Fruit fly (Drosophila melanogaster) whole organism, embryonic: ENCODE results near the gene CG14329.

ENCODE experiments used
- Antp ChIP-seq: fragments of 200-800 bp; sonication (Bioruptor generic); optimal IDR thresholded peaks from 3 replicates; lab custom pipeline; 2016; ENCODE audit warnings: missing biosample characterization, missing genetic modification characterization
- BEAF-32 ChIP-seq: fragments of 200-800 bp; sonication (Bioruptor generic); optimal IDR thresholded peaks from 3 replicates; lab custom pipeline; 2017; ENCODE audit warnings: missing biosample characterization, missing genetic modification characterization, mild to moderate bottlenecking, moderate library complexity, missing genetic modification reagents
- CG1024 ChIP-seq: fragments of 200-800 bp; sonication (Bioruptor generic); IDR thresholded peaks from 2 replicates; pipeline ENCODE4 v1.3.6; 2022; ENCODE audit warnings: missing biosample characterization, missing genetic modification characterization
- CG12104 ChIP-seq: fragments of 200-800 bp; sonication (Bioruptor generic); optimal IDR thresholded peaks from 3 replicates; lab custom pipeline; 2016; ENCODE audit warnings: missing biosample characterization, missing genetic modification characterization
- CG12659 ChIP-seq: fragments of 200-800 bp; sonication (Bioruptor generic); optimal IDR thresholded peaks from 3 replicates; lab custom pipeline; 2017; ENCODE audit warnings: mild to moderate bottlenecking, missing biosample characterization, missing genetic modification reagents, missing genetic modification characterization
- CG14014 ChIP-seq: fragments of 200-800 bp; sonication (Bioruptor generic); IDR thresholded peaks from 2 replicates; pipeline ENCODE4 v1.3.6; 2022; ENCODE audit warnings: missing biosample characterization, missing genetic modification characterization
- CG1603 ChIP-seq: fragments of 200-800 bp; sonication (Bioruptor generic); optimal IDR thresholded peaks from 2 replicates; lab custom pipeline; 2019; ENCODE audit warnings: missing biosample characterization, mild to moderate bottlenecking, missing genetic modification characterization, moderate library complexity
- CG17568 ChIP-seq: fragments of 200-800 bp; sonication (Bioruptor generic); optimal IDR thresholded peaks from 2 replicates; lab custom pipeline; 2018; ENCODE audit warnings: missing biosample characterization, mild to moderate bottlenecking, missing genetic modification characterization, moderate library complexity
- CG17912 ChIP-seq: fragments of 200-800 bp; sonication (Bioruptor generic); optimal IDR thresholded peaks from 2 replicates; lab custom pipeline; 2018; ENCODE audit warnings: missing biosample characterization, mild to moderate bottlenecking, missing genetic modification characterization
- CG2116 ChIP-seq: fragments of 200-800 bp; sonication (Bioruptor generic); optimal IDR thresholded peaks from 3 replicates; lab custom pipeline; 2018; ENCODE audit warnings: missing biosample characterization, mild to moderate bottlenecking, missing genetic modification characterization
- CG2202 ChIP-seq: fragments of 200-800 bp; sonication (Bioruptor generic); optimal IDR thresholded peaks from 2 replicates; lab custom pipeline; 2018; ENCODE audit warnings: missing biosample characterization, mild to moderate bottlenecking, missing genetic modification characterization
- CG31388 ChIP-seq: fragments of 200-800 bp; sonication (Bioruptor generic); optimal IDR thresholded peaks from 2 replicates; lab custom pipeline; 2016; ENCODE audit warnings: missing biosample characterization, missing genetic modification characterization
- CG3281 ChIP-seq: fragments of 200-800 bp; sonication (Bioruptor generic); optimal IDR thresholded peaks from 3 replicates; lab custom pipeline; 2017; ENCODE audit warnings: missing biosample characterization, mild to moderate bottlenecking, missing genetic modification characterization
- CG43689 ChIP-seq: fragments of 200-800 bp; sonication (Bioruptor generic); IDR thresholded peaks from 2 replicates; pipeline ENCODE4 v1.3.6; 2022; ENCODE audit warnings: missing biosample characterization, missing genetic modification characterization
- CG5245 ChIP-seq: fragments of 200-800 bp; sonication (Bioruptor generic); optimal IDR thresholded peaks from 3 replicates; lab custom pipeline; 2016; ENCODE audit warnings: missing biosample characterization, missing genetic modification characterization
- CG6791 ChIP-seq: fragments of 200-800 bp; sonication (Bioruptor generic); IDR thresholded peaks from 3 replicates; pipeline ENCODE4 v1.3.6; 2022; ENCODE audit warnings: missing biosample characterization, missing genetic modification characterization; ENCODE audit not compliant: partially characterized antibody
- CG6854 ChIP-seq: fragments of 200-800 bp; sonication (Bioruptor generic); optimal IDR thresholded peaks from 3 replicates; lab custom pipeline; 2017; ENCODE audit warnings: missing biosample characterization, mild to moderate bottlenecking, missing genetic modification characterization
- CG7271 ChIP-seq: fragments of 200-800 bp; sonication (Bioruptor generic); optimal IDR thresholded peaks from 2 replicates; lab custom pipeline; 2018; ENCODE audit warnings: missing biosample characterization, mild to moderate bottlenecking, missing genetic modification characterization, moderate library complexity
- CG7928 ChIP-seq: fragments of 200-800 bp; sonication (Bioruptor generic); optimal IDR thresholded peaks from 2 replicates; lab custom pipeline; 2017; ENCODE audit warnings: missing biosample characterization, mild to moderate bottlenecking, missing genetic modification characterization
- Dref ChIP-seq: fragments of 200-800 bp; sonication (Bioruptor generic); IDR thresholded peaks from 2 replicates; pipeline ENCODE4 v1.3.6; 2022; ENCODE audit warnings: missing biosample characterization, missing genetic modification characterization
- H15 ChIP-seq: fragments of 200-800 bp; sonication (Bioruptor generic); IDR thresholded peaks from 3 replicates; pipeline ENCODE4 v1.3.6; 2022; ENCODE audit warnings: missing biosample characterization, missing genetic modification characterization
- Hmx ChIP-seq: fragments of 200-800 bp; sonication (Bioruptor generic); optimal IDR thresholded peaks from 2 replicates; lab custom pipeline; 2016; ENCODE audit warnings: missing biosample characterization, missing genetic modification characterization
- Hr78 ChIP-seq, 2 experiments: fragments of 200-800 bp in 1 of 2; fragments of >200 bp in 1 of 2; sonication (Bioruptor generic) in 1 of 2; optimal IDR thresholded peaks; 2 replicates each; lab custom pipeline; 2017 to 2019; ENCODE audit warnings: missing biosample characterization in 2 of 2, missing genetic modification characterization in 2 of 2, mild to moderate bottlenecking in 1 of 2, moderate library complexity in 1 of 2
- Jarid2 ChIP-seq: fragments of 200-800 bp; sonication (Bioruptor generic); optimal IDR thresholded peaks from 3 replicates; lab custom pipeline; 2017; ENCODE audit warnings: mild to moderate bottlenecking, missing biosample characterization, missing genetic modification reagents, missing genetic modification characterization
- Neu2 ChIP-seq: fragments of 200-800 bp; sonication (Bioruptor generic); optimal IDR thresholded peaks from 3 replicates; lab custom pipeline; 2016; ENCODE audit warnings: missing biosample characterization, missing genetic modification characterization, borderline replicate concordance
- NfI ChIP-seq: fragments of 200-800 bp; sonication (Bioruptor generic); optimal IDR thresholded peaks from 3 replicates; lab custom pipeline; 2018; ENCODE audit warnings: missing biosample characterization, mild to moderate bottlenecking, missing genetic modification characterization, moderate library complexity
- Ravus ChIP-seq: fragments of 200-800 bp; sonication (Bioruptor generic); IDR thresholded peaks from 2 replicates; pipeline ENCODE4 v1.3.6; 2022; ENCODE audit warnings: missing biosample characterization, missing genetic modification characterization
- Rfx ChIP-seq: fragments of 200-800 bp; sonication (Bioruptor generic); IDR thresholded peaks from 2 replicates; pipeline ENCODE4 v1.3.6; 2022; ENCODE audit warnings: missing biosample characterization, missing genetic modification characterization
- Six4 ChIP-seq: fragments of 200-800 bp; sonication (Bioruptor generic); optimal IDR thresholded peaks from 2 replicates; lab custom pipeline; 2016; ENCODE audit warnings: missing biosample characterization, missing genetic modification characterization
- Spps ChIP-seq: fragments of 200-800 bp; sonication (Bioruptor generic); optimal IDR thresholded peaks from 2 replicates; lab custom pipeline; 2018; ENCODE audit warnings: missing biosample characterization, mild to moderate bottlenecking, missing genetic modification characterization
- Vsx1 ChIP-seq: fragments of 200-800 bp; sonication (Bioruptor generic); optimal IDR thresholded peaks from 2 replicates; lab custom pipeline; 2017; ENCODE audit warnings: missing biosample characterization, mild to moderate bottlenecking, missing genetic modification characterization, missing genetic modification reagents
- ac ChIP-seq: fragments of 200-800 bp; sonication (Bioruptor generic); optimal IDR thresholded peaks from 3 replicates; lab custom pipeline; 2017; ENCODE audit warnings: missing biosample characterization, mild to moderate bottlenecking, missing genetic modification characterization
- ase ChIP-seq: fragments of 200-800 bp; sonication (Bioruptor generic); IDR thresholded peaks from 3 replicates; pipeline ENCODE4 v1.3.6; 2022; ENCODE audit warnings: missing biosample characterization, missing genetic modification characterization
- chm ChIP-seq: fragments of 200-800 bp; sonication (Bioruptor generic); IDR thresholded peaks from 2 replicates; pipeline ENCODE4 v1.3.6; 2022; ENCODE audit warnings: missing biosample characterization, missing genetic modification characterization
- emc ChIP-seq: fragments of 200-800 bp; sonication (Bioruptor generic); optimal IDR thresholded peaks from 2 replicates; lab custom pipeline; 2016; ENCODE audit warnings: missing biosample characterization, missing genetic modification characterization
- fd3F ChIP-seq: fragments of 200-800 bp; sonication (Bioruptor generic); optimal IDR thresholded peaks from 2 replicates; lab custom pipeline; 2018; ENCODE audit warnings: missing biosample characterization, mild to moderate bottlenecking, missing genetic modification characterization, moderate library complexity
- gce ChIP-seq: fragments of 200-800 bp; sonication (Bioruptor generic); IDR thresholded peaks from 3 replicates; pipeline ENCODE4 v1.3.6; 2022; ENCODE audit warnings: missing biosample characterization, missing genetic modification characterization
- grau ChIP-seq: fragments of 200-800 bp; optimal IDR thresholded peaks from 3 replicates; lab custom pipeline; 2019; ENCODE audit warnings: missing biosample characterization, mild to moderate bottlenecking, missing genetic modification characterization, moderate library complexity
- jumu ChIP-seq: fragments of 200-800 bp; sonication (Bioruptor generic); optimal IDR thresholded peaks from 3 replicates; lab custom pipeline; 2016; ENCODE audit warnings: missing biosample characterization, missing genetic modification characterization
- ken ChIP-seq: fragments of 200-800 bp; sonication (Bioruptor generic); IDR thresholded peaks from 3 replicates; pipeline ENCODE4 v1.3.6; 2022; ENCODE audit warnings: missing biosample characterization, missing genetic modification characterization
- klu ChIP-seq: fragments of 200-800 bp; sonication (Bioruptor generic); IDR thresholded peaks from 2 replicates; pipeline ENCODE4 v1.3.6; 2022; ENCODE audit warnings: missing biosample characterization, missing genetic modification characterization
- row ChIP-seq: fragments of 200-800 bp; sonication (Bioruptor generic); IDR thresholded peaks from 3 replicates; pipeline ENCODE4 v1.3.6; 2022; ENCODE audit warnings: missing biosample characterization, missing genetic modification characterization
- sim ChIP-seq: fragments of 200-800 bp; sonication (Bioruptor generic); IDR thresholded peaks from 2 replicates; pipeline ENCODE4 v1.3.6; 2022; ENCODE audit warnings: missing biosample characterization, missing genetic modification characterization
- slou ChIP-seq: fragments of 200-800 bp; sonication (Bioruptor generic); optimal IDR thresholded peaks from 3 replicates; lab custom pipeline; 2016; ENCODE audit warnings: missing biosample characterization, missing genetic modification characterization
- sqz ChIP-seq: fragments of 200-800 bp; sonication (Bioruptor generic); optimal IDR thresholded peaks from 3 replicates; lab custom pipeline; 2018; ENCODE audit warnings: missing biosample characterization, mild to moderate bottlenecking, missing genetic modification characterization
- stc ChIP-seq: fragments of 200-800 bp; sonication (Bioruptor generic); IDR thresholded peaks from 2 replicates; pipeline ENCODE4 v1.3.6; 2022; ENCODE audit warnings: missing biosample characterization, missing genetic modification characterization
- tx ChIP-seq: fragments of 200-800 bp; sonication (Bioruptor generic); optimal IDR thresholded peaks from 2 replicates; lab custom pipeline; 2016; ENCODE audit warnings: missing biosample characterization, missing genetic modification characterization
- zen2 ChIP-seq: fragments of 200-800 bp; sonication (Bioruptor generic); IDR thresholded peaks from 3 replicates; pipeline ENCODE4 v1.3.6; 2022; ENCODE audit warnings: missing biosample characterization, missing genetic modification characterization; ENCODE audit not compliant: partially characterized antibody

Gene CG14329

dm6 chr3R:17603717-17604116 lies 5.4 kb upstream of the CG14329 start (continued):
- TF ChIP-seq CG2116 (GFP tag; lab: Kevin White, UChicago), result no peak
- TF ChIP-seq ase (GFP tag; lab: Robert Waterston, UW), result no peak
- no peak for TF ChIP-seq CG31388 (GFP tag; lab: Kevin White, UChicago)
- TF ChIP-seq CG17568 (GFP tag; lab: Kevin White, UChicago), result no peak
- no peak for TF ChIP-seq CG12104
- no peak for TF ChIP-seq CG7271 (tag; lab: Kevin White, UChicago)
- TF ChIP-seq zen2 (GFP tag; lab: Robert Waterston, UW), result no peak

DNA sequence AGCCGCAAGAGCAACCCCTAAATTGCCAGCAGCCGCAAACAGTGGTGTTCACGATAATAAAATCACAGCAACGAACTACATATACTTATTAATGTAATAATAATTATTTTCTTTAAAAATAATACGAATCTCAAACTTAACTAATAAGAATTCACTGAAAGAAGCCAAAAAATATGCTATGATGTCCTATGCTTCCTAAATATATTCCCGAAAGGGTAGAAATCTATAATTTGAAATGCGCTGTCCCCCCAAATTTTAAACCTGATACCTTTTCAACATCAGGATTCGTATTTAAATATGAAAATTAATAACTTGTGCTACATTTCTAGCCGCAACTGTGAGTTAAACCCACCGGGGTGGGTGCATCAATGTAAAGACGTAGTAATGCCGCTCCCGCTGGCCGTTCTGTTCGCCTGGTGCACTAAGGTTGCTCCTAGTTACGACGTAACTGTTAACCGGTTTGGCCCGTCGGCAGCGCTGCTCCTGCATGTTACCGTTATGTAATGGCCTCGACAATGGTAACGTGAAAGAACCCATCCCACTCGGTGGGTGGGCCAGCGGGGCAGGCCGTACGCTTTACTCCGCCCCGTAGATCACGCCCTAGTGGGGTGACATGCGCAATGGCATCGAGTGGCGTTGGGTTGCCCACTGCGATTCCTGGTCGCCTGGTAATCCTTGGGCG lies 4.8 kb upstream of the CG14329 start:
- TF ChIP-seq CG17912 (GFP tag; lab: Kevin White, UChicago) (no peak), CG1603 (tag; lab: Kevin White, UChicago) (peak; percentile 49), stc (peak; percentile 56), Jarid2 (GFP tag; lab: Kevin White, UChicago) (peak; percentile 28), fd3F (GFP tag; lab: Kevin White, UChicago) (peak; percentile 65), Neu2 (GFP tag; lab: Kevin White, UChicago) (no peak), jumu (GFP tag; lab: Kevin White, UChicago) (no peak), Vsx1 (GFP tag; lab: Kevin White, UChicago) (peak; percentile 70), ac (GFP tag; lab: Kevin White, UChicago) (peak; percentile 88), Spps (peak; percentile 79), Six4 (GFP tag; lab: Kevin White, UChicago) (peak; percentile 58), chm (GFP tag; lab: Robert Waterston, UW) (no peak), Hr78 (GFP tag; optimal IDR thresholded peaks at IDR 0.05; lab: Kevin White, UChicago) (no peak), CG1024 (GFP tag; lab: Robert Waterston, UW) (no peak), Antp (GFP tag; lab: Kevin White, UChicago) (no peak), CG12659 (GFP tag; lab: Kevin White, UChicago) (peak; percentile 78), CG7928 (GFP tag; lab: Kevin White, UChicago) (peak; percentile 7), tx (GFP tag; lab: Kevin White, UChicago) (no peak), emc (GFP tag; lab: Kevin White, UChicago) (no peak), CG3281 (peak; percentile 84), Dref (GFP tag; lab: Robert Waterston, UW) (no peak), Rfx (GFP tag; lab: Robert Waterston, UW) (peak; percentile 54), BEAF-32 (GFP tag; lab: Kevin White, UChicago) (no peak), Hmx (GFP tag; lab: Kevin White, UChicago) (no peak), CG6854 (GFP tag; lab: Kevin White, UChicago) (peak; percentile 82), sqz (GFP tag; lab: Kevin White, UChicago) (peak; percentile 82), CG5245 (GFP tag; lab: Kevin White, UChicago) (no peak), klu (GFP tag; lab: Robert Waterston, UW) (peak; percentile 48; the same call in 1 of the 2 replicates), row (GFP tag; lab: Robert Waterston, UW) (peak; percentile 84), slou (GFP tag; lab: Kevin White, UChicago) (peak; percentile 11), grau (tag; lab: Kevin White, UChicago) (peak; percentile 89), gce (GFP tag; lab: Robert Waterston, UW) (no peak), sim (peak; percentile 41; the same call in 1 of the 2 replicates), CG2202 (tag; lab: Kevin White, UChicago) (peak; percentile 82), CG43689 (GFP tag; lab: Robert Waterston, UW) (no peak), Ravus (GFP tag; lab: Robert Waterston, UW) (no peak), CG14014 (GFP tag; lab: Robert Waterston, UW) (peak; percentile 54), ken (GFP tag; lab: Robert Waterston, UW) (no peak), NfI (GFP tag; lab: Kevin White, UChicago) (peak; percentile 82), CG6791 (GFP tag; lab: Robert Waterston, UW) (no peak), H15 (GFP tag; lab: Robert Waterston, UW) (no peak)
